Fruit fly (Drosophila melanogaster): Measurements from ENCODE around the gene cm.

Gene cm

DNA sequence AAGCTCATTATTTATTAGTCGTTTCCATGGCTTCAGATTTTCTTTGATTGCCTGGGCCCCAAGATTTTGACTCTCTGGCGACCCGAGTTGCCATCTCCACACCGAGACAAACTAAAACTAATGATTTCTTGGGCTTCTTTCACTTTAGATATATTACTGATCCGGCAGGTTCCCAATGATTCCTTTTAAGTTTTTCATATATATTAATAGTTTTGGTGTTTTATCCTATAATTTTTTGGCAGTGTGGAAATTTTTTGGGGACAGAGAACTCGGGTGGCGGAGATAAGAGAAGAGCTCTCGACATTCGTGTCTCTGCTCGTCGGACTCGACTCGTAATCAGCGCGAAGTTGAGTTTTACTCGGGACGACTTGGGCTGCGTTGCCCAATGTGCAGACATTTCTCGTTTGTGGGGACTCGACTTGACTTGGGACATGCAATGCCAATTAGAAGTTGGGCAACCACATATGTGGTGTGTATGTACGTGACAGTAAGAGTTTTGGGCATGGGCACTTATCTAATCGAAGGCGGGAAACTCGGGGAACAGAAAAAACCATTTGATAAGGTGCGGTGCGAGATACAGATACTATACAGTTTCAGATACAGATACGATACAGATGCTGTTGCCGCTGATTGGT is 9.7 kb downstream of the cm start (continued):
- TF ChIP-seq cwo (GFP tag; optimal IDR thresholded peaks at IDR 0.05) (peak; percentile 40), MESR4 (GFP tag; optimal IDR thresholded peaks at IDR 0.05) (no peak), pfk (GFP tag; optimal IDR thresholded peaks at IDR 0.05) (no peak), CG6254 (GFP tag; optimal IDR thresholded peaks at IDR 0.05) (peak; percentile 37), CG3847 (GFP tag; IDR thresholded peaks at IDR 0.05) (peak; percentile 44; the same call in 1 of the 2 replicates), slp2 (GFP tag; optimal IDR thresholded peaks at IDR 0.05) (peak; percentile 11), ken (GFP tag; IDR thresholded peaks at IDR 0.05) (no peak), CG34422 (GFP tag; IDR thresholded peaks at IDR 0.05) (0 out of 3 replicates have a peak, but pooled peaks have one; percentile 62), CG6683 (GFP tag; optimal IDR thresholded peaks at IDR 0.05) (no peak), Lpt (GFP tag; optimal IDR thresholded peaks at IDR 0.05) (no peak), fd96Cb (tag; optimal IDR thresholded peaks at IDR 0.05) (peak; percentile 40), CG33213 (GFP tag; optimal IDR thresholded peaks at IDR 0.05) (no peak), CG15011 (GFP tag; optimal IDR thresholded peaks at IDR 0.05) (peak; percentile 3), sens (GFP tag) (peak; percentile 26), CG9215 (GFP tag; IDR thresholded peaks at IDR 0.05) (peak; percentile 41; the same call in 1 of the 2 replicates), otp (GFP tag; IDR thresholded peaks at IDR 0.05) (peak; percentile 55; the same call in 1 of the 3 replicates), sisA (GFP tag; IDR thresholded peaks at IDR 0.05) (0 out of 2 replicates have a peak, but pooled peaks have one; percentile 16), CG12769 (tag; optimal IDR thresholded peaks at IDR 0.05) (peak; percentile 59), Adf1 (GFP tag; IDR thresholded peaks at IDR 0.05) (no peak), D19B (GFP tag; optimal IDR thresholded peaks at IDR 0.05) (peak; percentile 55), CG2129 (GFP tag; IDR thresholded peaks at IDR 0.05; ENCODE audit: partially characterized antibody) (no peak), ato (GFP tag; IDR thresholded peaks at IDR 0.05; ENCODE audit: partially characterized antibody) (no peak), vfl (GFP tag; optimal IDR thresholded peaks at IDR 0.05) (no peak), CG8281 (tag; optimal IDR thresholded peaks at IDR 0.05) (no peak), stc (GFP tag; IDR thresholded peaks at IDR 0.05) (0 out of 2 replicates have a peak, but pooled peaks have one; percentile 5), Med (GFP tag) (peak; percentile 82), Nf-YB (GFP tag; optimal IDR thresholded peaks at IDR 0.05) (no peak), al (GFP tag; IDR thresholded peaks at IDR 0.05) (peak; percentile 34; the same call in 1 of the 2 replicates), Optix (GFP tag; IDR thresholded peaks at IDR 0.05) (0 out of 3 replicates have a peak, but pooled peaks have one; percentile 44), Ets97D (GFP tag; optimal IDR thresholded peaks at IDR 0.05) (no peak), ATbp (GFP tag; optimal IDR thresholded peaks at IDR 0.05) (peak; percentile 43), CG10209 (GFP tag; optimal IDR thresholded peaks at IDR 0.05) (peak; percentile 43), CG10959 (GFP tag; IDR thresholded peaks at IDR 0.05) (0 out of 2 replicates have a peak, but pooled peaks have one; percentile 20), CG7839 (tag; optimal IDR thresholded peaks at IDR 0.05) (peak; percentile 70), CG31224 (GFP tag; IDR thresholded peaks at IDR 0.05) (no peak), NfI (GFP tag; optimal IDR thresholded peaks at IDR 0.05) (peak; percentile 19), CG10366 (GFP tag; IDR thresholded peaks at IDR 0.05) (peak; percentile 27; the same call in 1 of the 2 replicates), CG4730 (GFP tag; IDR thresholded peaks at IDR 0.05) (0 out of 2 replicates have a peak, but pooled peaks have one; percentile 15), gsb-n (tag; optimal IDR thresholded peaks at IDR 0.05) (peak; percentile 31), HmgD (GFP tag; optimal IDR thresholded peaks at IDR 0.05) (no peak), CG18619 (GFP tag; optimal IDR thresholded peaks at IDR 0.05) (peak; percentile 46), CG30431 (GFP tag; optimal IDR thresholded peaks at IDR 0.05) (no peak), CG13775 (GFP tag; optimal IDR thresholded peaks at IDR 0.05) (peak; percentile 50), bigmax (GFP tag; optimal IDR thresholded peaks at IDR 0.05) (no peak), CG6813 (GFP tag; optimal IDR thresholded peaks at IDR 0.05) (peak; percentile 53), yki (optimal IDR thresholded peaks at IDR 0.05) (no peak), Doc3 (GFP tag; IDR thresholded peaks at IDR 0.05; ENCODE audit: partially characterized antibody) (no peak), ase (GFP tag; IDR thresholded peaks at IDR 0.05) (0 out of 3 replicates have a peak, but pooled peaks have one; percentile 23), Awh (GFP tag; IDR thresholded peaks at IDR 0.05) (no peak)
